Fruit fly (Drosophila melanogaster) whole organism, embryonic: Measurements from ENCODE around the gene Polr1H.

Source experiments
- CG2889 ChIP-seq: fragments of 200-800 bp; sonication (Bioruptor generic); IDR thresholded peaks from 3 replicates; pipeline ENCODE4 v1.3.6; 2022; ENCODE audit warnings: missing biosample characterization, missing genetic modification characterization
- CG43689 ChIP-seq: fragments of 200-800 bp; sonication (Bioruptor generic); IDR thresholded peaks from 2 replicates; pipeline ENCODE4 v1.3.6; 2022; ENCODE audit warnings: missing biosample characterization, missing genetic modification characterization
- CG7987 ChIP-seq: fragments of 200-800 bp; sonication (Bioruptor generic); optimal IDR thresholded peaks from 2 replicates; lab custom pipeline; 2018; ENCODE audit warnings: missing biosample characterization, mild to moderate bottlenecking, missing genetic modification characterization, moderate library complexity
- CG8089 ChIP-seq: fragments of 200-800 bp; sonication (Bioruptor generic); optimal IDR thresholded peaks from 3 replicates; lab custom pipeline; 2016; ENCODE audit warnings: missing biosample characterization, missing genetic modification characterization
- ash1 ChIP-seq: fragments of 200-800 bp; sonication (Bioruptor generic); optimal IDR thresholded peaks from 2 replicates; lab custom pipeline; 2018; ENCODE audit warnings: missing biosample characterization, mild to moderate bottlenecking, missing genetic modification characterization
- sr ChIP-seq: fragments of 200-800 bp; sonication (Bioruptor generic); IDR thresholded peaks from 3 replicates; pipeline ENCODE4 v1.3.6; 2022; ENCODE audit warnings: missing biosample characterization, missing genetic modification characterization

- TF ChIP-seq CG8089 (GFP tag; lab: Kevin White, UChicago), result no peak
- TF ChIP-seq CG7987 (GFP tag; lab: Kevin White, UChicago), result no peak
- TF ChIP-seq CG2889 (GFP tag; lab: Robert Waterston, UW), result no peak
- TF ChIP-seq sr, result no peak
- no peak for TF ChIP-seq ash1 (GFP tag; lab: Kevin White, UChicago)
- TF ChIP-seq CG43689 (GFP tag; lab: Robert Waterston, UW), result no peak
Measured at dm6 chr3R:21780086-21780485, 2.4 kb upstream of the Polr1H start.
